Worm (Caenorhabditis elegans): Measurements from ENCODE around the gene algn-14.

ce11 chrIV:3800952-3801351 is 2.3 kb downstream of the algn-14 start, which contains the start of gene osm-3:
- TF ChIP-seq ama-1 (optimal IDR thresholded peaks at IDR 0.05) (no peak), egl-27 (tag; optimal IDR thresholded peaks at IDR 0.05) (no peak), snpc-4 (tag; optimal IDR thresholded peaks at IDR 0.05) (no peak), ztf-4 (tag; optimal IDR thresholded peaks at IDR 0.05) (no peak), egl-5 (tag; optimal IDR thresholded peaks at IDR 0.05) (no peak), unc-39 (tag; optimal IDR thresholded peaks at IDR 0.05) (no peak)

Data from whole organism, L3 larva.